Worm (Caenorhabditis elegans) whole organism, L2 larva: ENCODE results near the gene C06A1.6.

ENCODE experiments used
- C34F6.9 ChIP-seq: fragments of 150-350 bp; optimal IDR thresholded peaks from 2 replicates; lab custom pipeline; 2014; ENCODE audit warnings: missing biosample characterization, missing genetic modification characterization
- R02D3.7 ChIP-seq: fragments of 150-350 bp; optimal IDR thresholded peaks from 2 replicates; lab custom pipeline; 2014; ENCODE audit warnings: missing biosample characterization, missing genetic modification characterization
- Y55F3AM.14 ChIP-seq: fragments of 200-800 bp; sonication (Bioruptor generic); optimal IDR thresholded peaks from 2 replicates; lab custom pipeline; 2018; ENCODE audit warnings: mild to moderate bottlenecking, missing genetic modification characterization, missing compliant biosample characterization
- ZK546.5 ChIP-seq: sonication (generic microtip); optimal IDR thresholded peaks from 2 replicates; lab custom pipeline; 2017; ENCODE audit warnings: missing biosample characterization, missing genetic modification characterization
- alr-1 ChIP-seq: fragments of 150-350 bp; optimal IDR thresholded peaks from 2 replicates; lab custom pipeline; 2014; ENCODE audit warnings: missing biosample characterization, missing genetic modification characterization
- aly-2 ChIP-seq: fragments of 150-350 bp; optimal IDR thresholded peaks from 2 replicates; lab custom pipeline; 2014; ENCODE audit warnings: missing biosample characterization, missing genetic modification characterization
- ama-1 ChIP-seq: fragments of 150-350 bp; optimal IDR thresholded peaks from 2 replicates; lab custom pipeline; 2018; ENCODE audit warnings: inconsistent platforms
- blmp-1 ChIP-seq: sonication (generic microtip); optimal IDR thresholded peaks from 2 replicates; lab custom pipeline; 2017; ENCODE audit warnings: missing genetic modification characterization, mild to moderate bottlenecking, missing compliant biosample characterization, antibody characterized with exemption, moderate library complexity; ENCODE audit not compliant: insufficient read depth
- ceh-82 ChIP-seq: fragments of 150-350 bp; optimal IDR thresholded peaks from 2 replicates; lab custom pipeline; 2014; ENCODE audit warnings: missing biosample characterization, missing genetic modification characterization
- crh-2 ChIP-seq: sonication (generic microtip); optimal IDR thresholded peaks from 2 replicates; lab custom pipeline; 2017; ENCODE audit warnings: missing biosample characterization, missing genetic modification characterization
- dmd-4 ChIP-seq: sonication (generic microtip); optimal IDR thresholded peaks from 2 replicates; lab custom pipeline; 2017; ENCODE audit warnings: missing biosample characterization, missing genetic modification characterization
- egl-27 ChIP-seq: sonication (generic microtip); optimal IDR thresholded peaks from 3 replicates; lab custom pipeline; 2017; ENCODE audit warnings: missing biosample characterization, missing genetic modification reagents, missing genetic modification characterization
- elt-1 ChIP-seq: fragments of 150-350 bp; optimal IDR thresholded peaks from 2 replicates; lab custom pipeline; 2014; ENCODE audit warnings: missing biosample characterization, missing genetic modification characterization
- elt-3 ChIP-seq: sonication (generic microtip); optimal IDR thresholded peaks from 2 replicates; lab custom pipeline; 2017; ENCODE audit warnings: missing biosample characterization, missing genetic modification characterization
- fos-1 ChIP-seq: fragments of 150-350 bp; optimal IDR thresholded peaks from 2 replicates; lab custom pipeline; 2014; ENCODE audit warnings: missing biosample characterization, missing genetic modification characterization
- gmeb-1 ChIP-seq: fragments of 150-350 bp; optimal IDR thresholded peaks from 2 replicates; lab custom pipeline; 2014; ENCODE audit warnings: missing biosample characterization, missing genetic modification characterization
- lin-11 ChIP-seq: fragments of 150-350 bp; sonication (generic microtip); optimal IDR thresholded peaks from 2 replicates; lab custom pipeline; 2014; ENCODE audit warnings: missing biosample characterization, missing genetic modification characterization, inconsistent platforms, mixed read lengths
- lin-13 ChIP-seq: fragments of 150-350 bp; optimal IDR thresholded peaks from 2 replicates; lab custom pipeline; 2014; ENCODE audit warnings: missing biosample characterization, missing genetic modification reagents, missing genetic modification characterization
- mab-5 ChIP-seq: fragments of 150-350 bp; optimal IDR thresholded peaks from 2 replicates; lab custom pipeline; 2014; ENCODE audit warnings: missing biosample characterization, missing genetic modification characterization
- mbf-1 ChIP-seq: sonication (generic microtip); optimal IDR thresholded peaks from 2 replicates; lab custom pipeline; 2017; ENCODE audit warnings: missing biosample characterization, missing genetic modification characterization
- mdl-1 ChIP-seq, 2 experiments: fragments of 150-350 bp in 1 of 2; sonication (generic microtip) in 1 of 2; optimal IDR thresholded peaks; 2 replicates each; lab custom pipeline; 2017; ENCODE audit warnings: missing biosample characterization in 2 of 2, missing genetic modification characterization in 2 of 2
- nhr-10 ChIP-seq: sonication (generic microtip); optimal IDR thresholded peaks from 2 replicates; lab custom pipeline; 2017; ENCODE audit warnings: missing biosample characterization, missing genetic modification characterization
- nhr-11 ChIP-seq: fragments of 150-350 bp; optimal IDR thresholded peaks from 2 replicates; lab custom pipeline; 2014; ENCODE audit warnings: missing biosample characterization, missing genetic modification characterization
- nhr-12 ChIP-seq: fragments of 150-350 bp; optimal IDR thresholded peaks from 2 replicates; lab custom pipeline; 2014; ENCODE audit warnings: missing biosample characterization, missing genetic modification characterization
- nhr-129 ChIP-seq: fragments of 150-350 bp; optimal IDR thresholded peaks from 2 replicates; lab custom pipeline; 2014; ENCODE audit warnings: missing biosample characterization, missing genetic modification characterization
- nhr-23 ChIP-seq: fragments of 150-350 bp; optimal IDR thresholded peaks from 2 replicates; lab custom pipeline; 2014; ENCODE audit warnings: missing biosample characterization, missing genetic modification reagents, missing genetic modification characterization
- nhr-237 ChIP-seq: fragments of 150-350 bp; optimal IDR thresholded peaks from 2 replicates; lab custom pipeline; 2014; ENCODE audit warnings: missing biosample characterization, missing genetic modification characterization
- nhr-6 ChIP-seq: fragments of 150-350 bp; optimal IDR thresholded peaks from 2 replicates; lab custom pipeline; 2014; ENCODE audit warnings: missing biosample characterization, missing genetic modification characterization
- nhr-77 ChIP-seq: fragments of 150-350 bp; optimal IDR thresholded peaks from 2 replicates; lab custom pipeline; 2014; ENCODE audit warnings: missing biosample characterization, missing genetic modification characterization
- sem-4 ChIP-seq: fragments of 150-350 bp; optimal IDR thresholded peaks from 2 replicates; lab custom pipeline; 2014; ENCODE audit warnings: missing biosample characterization, missing genetic modification reagents, missing genetic modification characterization
- skn-1 ChIP-seq: sonication (generic microtip); optimal IDR thresholded peaks from 2 replicates; lab custom pipeline; 2017; ENCODE audit warnings: missing biosample characterization, missing genetic modification characterization
- sma-3 ChIP-seq: sonication (generic microtip); optimal IDR thresholded peaks from 2 replicates; lab custom pipeline; 2016; ENCODE audit warnings: missing genetic modification reagents, missing genetic modification characterization, missing compliant biosample characterization
- sma-9 ChIP-seq, 2 experiments: fragments of 150-350 bp in 1 of 2; sonication (generic microtip) in 1 of 2; optimal IDR thresholded peaks; 2 replicates each; lab custom pipeline; 2014 to 2016; ENCODE audit warnings: missing genetic modification characterization in 2 of 2, mild to moderate bottlenecking in 1 of 2, missing biosample characterization in 1 of 2, missing compliant biosample characterization in 1 of 2, missing genetic modification reagents in 1 of 2, moderate library complexity in 1 of 2
- snpc-4 ChIP-seq: fragments of 150-350 bp; optimal IDR thresholded peaks from 2 replicates; lab custom pipeline; 2014; ENCODE audit warnings: missing biosample characterization, missing genetic modification characterization
- unc-39 ChIP-seq: fragments of 150-350 bp; optimal IDR thresholded peaks from 2 replicates; lab custom pipeline; 2014; ENCODE audit warnings: missing biosample characterization, missing genetic modification characterization
- unc-55 ChIP-seq: fragments of 150-350 bp; sonication (generic microtip); optimal IDR thresholded peaks from 3 replicates; lab custom pipeline; 2014; ENCODE audit warnings: missing biosample characterization, missing genetic modification reagents, missing genetic modification characterization
- zag-1 ChIP-seq: fragments of 150-350 bp; optimal IDR thresholded peaks from 2 replicates; lab custom pipeline; 2014; ENCODE audit warnings: missing biosample characterization, missing genetic modification characterization
- ztf-1 ChIP-seq: fragments of 200-800 bp; sonication (Bioruptor generic); conservative IDR thresholded peaks from 2 replicates; pipeline ENCODE4 v1.3.6; 2022; ENCODE audit warnings: missing genetic modification characterization, missing compliant biosample characterization
- ztf-11 ChIP-seq: sonication (generic microtip); optimal IDR thresholded peaks from 2 replicates; lab custom pipeline; 2017; ENCODE audit warnings: missing biosample characterization, missing genetic modification characterization
- ztf-4 ChIP-seq: fragments of 150-350 bp; optimal IDR thresholded peaks from 2 replicates; lab custom pipeline; 2014; ENCODE audit warnings: missing biosample characterization, missing genetic modification characterization

Gene C06A1.6

ce11 chrII:10605512-10605911, 41.0 kb upstream of the C06A1.6 start, which contains the start of gene taf-13:
Gene taf-13, minus strand, starts transcription at chrII:10605612.
- no peak for TF ChIP-seq egl-27

- TF ChIP-seq crh-2 (tag; lab: Kevin White, UChicago) (no peak), mab-5 (tag; lab: Kevin White, UChicago) (no peak), aly-2 (tag; lab: Kevin White, UChicago) (no peak), ZK546.5 (no peak), fos-1 (tag; lab: Kevin White, UChicago) (no peak), snpc-4 (tag; lab: Kevin White, UChicago) (no peak), nhr-237 (tag; lab: Kevin White, UChicago) (no peak), zag-1 (tag; lab: Kevin White, UChicago) (no peak), unc-39 (no peak), nhr-10 (no peak), C34F6.9 (tag; lab: Kevin White, UChicago) (no peak), sma-3 (no peak), elt-1 (no peak), ceh-82 (no peak), blmp-1 (tag; lab: Kevin White, UChicago) (no peak), dmd-4 (tag; lab: Kevin White, UChicago) (no peak), sma-9 (GFP tag; optimal IDR thresholded peaks at IDR 0.05; lab: Kevin White, UChicago) (no peak), sma-9 (tag; optimal IDR thresholded peaks at IDR 0.05; lab: Kevin White, UChicago) (no peak), Y55F3AM.14 (GFP tag; lab: Kevin White, UChicago) (no peak), nhr-11 (tag; lab: Kevin White, UChicago) (no peak), ztf-4 (no peak)
Observed at ce11 chrII:10603560-10603959, 39.1 kb upstream of the C06A1.6 start.

DNA sequence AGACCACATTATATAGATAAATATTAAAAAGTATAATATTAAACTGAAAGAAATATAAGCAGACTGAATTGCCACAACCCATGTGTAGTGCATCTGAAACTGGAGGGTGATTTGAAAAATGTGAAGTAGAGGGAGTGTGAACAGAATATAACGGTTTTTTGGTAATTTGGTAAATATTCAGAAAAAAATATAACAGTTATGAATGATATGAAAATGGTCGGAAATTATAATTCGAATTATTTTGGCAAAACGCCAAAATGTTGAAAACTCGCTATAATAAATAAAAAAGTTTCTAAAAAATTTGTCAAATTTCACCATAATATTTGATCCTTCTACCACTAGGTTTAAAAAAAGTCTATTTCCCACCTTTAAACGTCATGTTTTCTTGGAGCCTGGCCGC, 37.7 kb upstream of the C06A1.6 start, which contains the start of gene srv-2:
srv-2 (minus strand) TSS at position 101 of the 400 bp plus-strand sequence.
- TF ChIP-seq ama-1 (lab: Kevin White, UChicago) (no peak), gmeb-1 (tag; lab: Kevin White, UChicago) (no peak), nhr-23 (tag; lab: Kevin White, UChicago) (no peak), lin-11 (tag; lab: Kevin White, UChicago) (no peak), ceh-82 (no peak), nhr-12 (tag; lab: Kevin White, UChicago) (no peak), nhr-77 (tag; lab: Kevin White, UChicago) (no peak), aly-2 (tag; lab: Kevin White, UChicago) (no peak), sma-9 (GFP tag; optimal IDR thresholded peaks at IDR 0.05; lab: Kevin White, UChicago) (no peak), sma-9 (tag; optimal IDR thresholded peaks at IDR 0.05; lab: Kevin White, UChicago) (no peak), mdl-1 (tag; optimal IDR thresholded peaks at IDR 0.05; lab: Kevin White, UChicago) (no peak), mab-5 (tag; lab: Kevin White, UChicago) (no peak), nhr-6 (no peak), sem-4 (tag; lab: Kevin White, UChicago) (no peak), nhr-129 (no peak), Y55F3AM.14 (GFP tag; lab: Kevin White, UChicago) (no peak)

ce11 chrII:10598970-10599369, 34.5 kb upstream of the C06A1.6 start, which contains the start of gene C14A4.9:
Gene C14A4.9, plus strand, starts transcription at chrII:10599337.
- TF ChIP-seq blmp-1 (tag; lab: Kevin White, UChicago): peak; percentile 26
- TF ChIP-seq ztf-1 (GFP tag; lab: Robert Waterston, UW): no peak

- TF ChIP-seq mdl-1 (tag; optimal IDR thresholded peaks at IDR 0.05; lab: Kevin White, UChicago) (no peak), skn-1 (tag; lab: Kevin White, UChicago) (no peak), nhr-12 (tag; lab: Kevin White, UChicago) (no peak), unc-55 (GFP tag; lab: Kevin White, UChicago) (no peak), fos-1 (tag; lab: Kevin White, UChicago) (no peak), unc-39 (no peak), mbf-1 (tag; lab: Kevin White, UChicago) (no peak), nhr-10 (no peak), elt-3 (tag; lab: Kevin White, UChicago) (no peak), R02D3.7 (no peak), alr-1 (tag; lab: Kevin White, UChicago) (no peak), ztf-11 (no peak), lin-13 (GFP tag; lab: Kevin White, UChicago) (no peak), egl-27 (no peak), nhr-11 (tag; lab: Kevin White, UChicago) (no peak), ztf-1 (GFP tag; lab: Robert Waterston, UW) (no peak), elt-1 (no peak), snpc-4 (tag; lab: Kevin White, UChicago) (no peak), ceh-82 (no peak), ztf-4 (no peak)
Observed at ce11 chrII:10598039-10598438, 33.6 kb upstream of the C06A1.6 start, which contains the start of gene C14A4.8. Gene C14A4.8, minus strand, starts transcription at chrII:10598139.
